Fruit fly (Drosophila melanogaster) whole organism, embryonic: ENCODE results near the gene wg.

Experiments
- Abd-B ChIP-seq: fragments of 200-800 bp; sonication (Bioruptor generic); optimal IDR thresholded peaks from 2 replicates; lab custom pipeline; 2018; ENCODE audit warnings: missing biosample characterization, mild to moderate bottlenecking, missing genetic modification characterization, moderate library complexity
- Adf1 ChIP-seq: fragments of 200-800 bp; sonication (Bioruptor generic); IDR thresholded peaks from 2 replicates; pipeline ENCODE4 v1.3.6; 2022; ENCODE audit warnings: missing biosample characterization, missing genetic modification characterization
- Asciz ChIP-seq: fragments of 200-800 bp; sonication (Bioruptor generic); optimal IDR thresholded peaks from 2 replicates; lab custom pipeline; 2017; ENCODE audit warnings: missing biosample characterization, mild to moderate bottlenecking, missing genetic modification characterization, missing genetic modification reagents
- Atf3 ChIP-seq: fragments of 200-800 bp; sonication (Bioruptor generic); optimal IDR thresholded peaks from 3 replicates; lab custom pipeline; 2016; ENCODE audit warnings: missing biosample characterization, missing genetic modification characterization
- Awh ChIP-seq: fragments of 200-800 bp; sonication (Bioruptor generic); IDR thresholded peaks from 2 replicates; pipeline ENCODE4, ENCODE4 v1.3.6; 2022; ENCODE audit warnings: missing biosample characterization, missing genetic modification characterization
- Bgb ChIP-seq: fragments of 200-800 bp; sonication (Bioruptor generic); IDR thresholded peaks from 2 replicates; pipeline ENCODE4 v1.3.6; 2022; ENCODE audit warnings: missing biosample characterization, missing genetic modification characterization; ENCODE audit not compliant: partially characterized antibody
- Bteb2 ChIP-seq: fragments of 200-800 bp; sonication (Bioruptor generic); optimal IDR thresholded peaks from 2 replicates; lab custom pipeline; 2016; ENCODE audit warnings: missing biosample characterization, missing genetic modification characterization
- CG10431 ChIP-seq: fragments of 200-800 bp; sonication (Bioruptor generic); optimal IDR thresholded peaks from 3 replicates; lab custom pipeline; 2018; ENCODE audit warnings: missing biosample characterization, mild to moderate bottlenecking, missing genetic modification characterization
- CG11560 ChIP-seq: fragments of 200-800 bp; sonication (Bioruptor generic); IDR thresholded peaks from 3 replicates; pipeline ENCODE4 v1.3.6; 2022; ENCODE audit warnings: missing biosample characterization, missing genetic modification characterization
- CG13123 ChIP-seq: fragments of 200-800 bp; sonication (Bioruptor generic); optimal IDR thresholded peaks from 2 replicates; lab custom pipeline; 2016; ENCODE audit warnings: missing biosample characterization, missing genetic modification characterization
- CG13894 ChIP-seq: fragments of 200-800 bp; sonication (Bioruptor generic); optimal IDR thresholded peaks from 3 replicates; lab custom pipeline; 2018; ENCODE audit warnings: missing biosample characterization, mild to moderate bottlenecking, missing genetic modification characterization, moderate library complexity
- CG15011 ChIP-seq: fragments of 200-800 bp; sonication (Bioruptor generic); optimal IDR thresholded peaks from 3 replicates; lab custom pipeline; 2018; ENCODE audit warnings: missing biosample characterization, mild to moderate bottlenecking, missing genetic modification characterization
- CG17186 ChIP-seq: fragments of 200-800 bp; sonication (Bioruptor generic); optimal IDR thresholded peaks from 3 replicates; lab custom pipeline; 2017; ENCODE audit warnings: missing biosample characterization, missing genetic modification reagents, missing genetic modification characterization
- CG17385 ChIP-seq: fragments of 200-800 bp; sonication (Bioruptor generic); optimal IDR thresholded peaks from 3 replicates; lab custom pipeline; 2018; ENCODE audit warnings: missing biosample characterization, mild to moderate bottlenecking, missing genetic modification characterization
- CG1792 ChIP-seq: fragments of 200-800 bp; sonication (Bioruptor generic); optimal IDR thresholded peaks from 2 replicates; lab custom pipeline; 2016; ENCODE audit warnings: missing biosample characterization, missing genetic modification characterization
- CG18011 ChIP-seq: fragments of 200-800 bp; sonication (Bioruptor generic); optimal IDR thresholded peaks from 2 replicates; lab custom pipeline; 2017; ENCODE audit warnings: missing biosample characterization, missing genetic modification characterization, mild to moderate bottlenecking, moderate library complexity, missing genotype
- CG30403 ChIP-seq: fragments of 200-800 bp; sonication (Bioruptor generic); optimal IDR thresholded peaks from 3 replicates; lab custom pipeline; 2016; ENCODE audit warnings: missing biosample characterization, missing genetic modification characterization
- CG33213 ChIP-seq: fragments of 200-800 bp; sonication (Bioruptor generic); optimal IDR thresholded peaks from 3 replicates; lab custom pipeline; 2016; ENCODE audit warnings: missing biosample characterization, missing genetic modification characterization
- CG3847 ChIP-seq: fragments of 200-800 bp; sonication (Bioruptor generic); IDR thresholded peaks from 2 replicates; pipeline ENCODE4 v1.3.6; 2022; ENCODE audit warnings: missing biosample characterization, missing genetic modification characterization
- CG4424 ChIP-seq: fragments of 200-800 bp; sonication (Bioruptor generic); optimal IDR thresholded peaks from 3 replicates; lab custom pipeline; 2016; ENCODE audit warnings: missing biosample characterization, missing genetic modification characterization
- CG4730 ChIP-seq: fragments of 200-800 bp; sonication (Bioruptor generic); IDR thresholded peaks from 2 replicates; pipeline ENCODE4 v1.3.6; 2022; ENCODE audit warnings: missing biosample characterization, missing genetic modification characterization
- CG6813 ChIP-seq: fragments of 200-800 bp; sonication (Bioruptor generic); optimal IDR thresholded peaks from 2 replicates; lab custom pipeline; 2017; ENCODE audit warnings: missing biosample characterization, missing genetic modification characterization, mild to moderate bottlenecking, moderate library complexity, missing genetic modification reagents
- CG8388 ChIP-seq: fragments of 200-800 bp; sonication (Bioruptor generic); optimal IDR thresholded peaks from 2 replicates; lab custom pipeline; 2019; ENCODE audit warnings: missing biosample characterization, mild to moderate bottlenecking, missing genetic modification characterization, moderate library complexity
- CG9797 ChIP-seq: fragments of 200-800 bp; sonication (Bioruptor generic); optimal IDR thresholded peaks from 3 replicates; lab custom pipeline; 2018; ENCODE audit warnings: missing biosample characterization, mild to moderate bottlenecking, missing genetic modification characterization
- CkIIα-i1 ChIP-seq: fragments of 200-800 bp; sonication (Bioruptor generic); IDR thresholded peaks from 2 replicates; pipeline ENCODE4 v1.3.6; 2022; ENCODE audit warnings: missing biosample characterization, missing genetic modification characterization
- Dad ChIP-seq: fragments of 200-800 bp; sonication (Bioruptor generic); optimal IDR thresholded peaks from 3 replicates; lab custom pipeline; 2016; ENCODE audit warnings: missing biosample characterization, missing genetic modification characterization
- Dbx ChIP-seq: fragments of 200-800 bp; sonication (Bioruptor generic); IDR thresholded peaks from 3 replicates; pipeline ENCODE4 v1.3.6; 2022; ENCODE audit warnings: missing biosample characterization, missing genetic modification characterization
- Hr78 ChIP-seq, 2 experiments: fragments of 200-800 bp in 1 of 2; fragments of >200 bp in 1 of 2; sonication (Bioruptor generic) in 1 of 2; optimal IDR thresholded peaks; 2 replicates each; lab custom pipeline; 2017 to 2019; ENCODE audit warnings: missing biosample characterization in 2 of 2, missing genetic modification characterization in 2 of 2, mild to moderate bottlenecking in 1 of 2, moderate library complexity in 1 of 2
- Kr ChIP-seq: fragments of 200-800 bp; sonication (Bioruptor generic); optimal IDR thresholded peaks from 2 replicates; lab custom pipeline; 2017; ENCODE audit warnings: missing biosample characterization, mild to moderate bottlenecking, missing genetic modification characterization
- MESR4 ChIP-seq: fragments of 200-800 bp; sonication (Bioruptor generic); optimal IDR thresholded peaks from 2 replicates; lab custom pipeline; 2018; ENCODE audit warnings: missing biosample characterization, mild to moderate bottlenecking, missing genetic modification characterization, moderate library complexity
- Nf-YA ChIP-seq: fragments of 200-800 bp; sonication (Bioruptor generic); IDR thresholded peaks from 2 replicates; pipeline ENCODE4 v1.3.6; 2022; ENCODE audit warnings: missing biosample characterization, missing genetic modification characterization
- Nf-YC ChIP-seq: fragments of 200-800 bp; optimal IDR thresholded peaks from 3 replicates; lab custom pipeline; 2019; ENCODE audit warnings: missing biosample characterization, mild to moderate bottlenecking, missing genetic modification characterization, moderate library complexity
- Ssrp ChIP-seq: fragments of 200-800 bp; sonication (Bioruptor generic); optimal IDR thresholded peaks from 2 replicates; lab custom pipeline; 2018; ENCODE audit warnings: missing biosample characterization, mild to moderate bottlenecking, missing genetic modification characterization, moderate library complexity
- Tbp ChIP-seq: fragments of >200 bp; optimal IDR thresholded peaks from 2 replicates; lab custom pipeline; 2018; ENCODE audit warnings: missing biosample characterization, missing genetic modification characterization
- ap ChIP-seq: fragments of 200-800 bp; sonication (Bioruptor generic); IDR thresholded peaks from 2 replicates; pipeline ENCODE4 v1.3.6; 2022; ENCODE audit warnings: missing biosample characterization, missing genetic modification characterization
- chif ChIP-seq, 2 experiments: fragments of 200-800 bp; sonication (Bioruptor generic); optimal IDR thresholded peaks; 3 replicates each; lab custom pipeline; 2016; ENCODE audit warnings: missing biosample characterization in 2 of 2, missing genetic modification characterization in 2 of 2
- ems ChIP-seq: fragments of 200-800 bp; sonication (Bioruptor generic); optimal IDR thresholded peaks from 3 replicates; lab custom pipeline; 2016; ENCODE audit warnings: missing biosample characterization, missing genetic modification characterization
- kni ChIP-seq: fragments of 200-800 bp; sonication (Bioruptor generic); optimal IDR thresholded peaks from 3 replicates; lab custom pipeline; 2017; ENCODE audit warnings: mild to moderate bottlenecking, missing biosample characterization, missing genetic modification reagents, missing genetic modification characterization
- pb ChIP-seq: fragments of 200-800 bp; sonication (Bioruptor generic); optimal IDR thresholded peaks from 3 replicates; lab custom pipeline; 2016; ENCODE audit warnings: missing biosample characterization, missing genetic modification characterization
- prd ChIP-seq, 3 experiments: fragments of >200 bp in 2 of 3; fragments of 200-800 bp in 1 of 3; sonication (Bioruptor generic) in 1 of 3; optimal IDR thresholded peaks in 2 of 3; IDR thresholded peaks in 1 of 3; 2 replicates in 2 of 3; 3 replicates in 1 of 3; pipeline versions ENCODE4 v1.3.6 to Lab custom; 2017 to 2022; ENCODE audit warnings: missing biosample characterization in 1 of 3, missing genetic modification characterization in 1 of 3
- slp2 ChIP-seq: fragments of 200-800 bp; sonication (Bioruptor generic); optimal IDR thresholded peaks from 2 replicates; lab custom pipeline; 2016; ENCODE audit warnings: missing biosample characterization, missing genetic modification characterization
- stwl ChIP-seq: fragments of 200-800 bp; sonication (Bioruptor generic); optimal IDR thresholded peaks from 3 replicates; lab custom pipeline; 2018; ENCODE audit warnings: missing biosample characterization, mild to moderate bottlenecking, missing genetic modification characterization, moderate library complexity
- sug ChIP-seq: fragments of 200-800 bp; optimal IDR thresholded peaks from 2 replicates; lab custom pipeline; 2019; ENCODE audit warnings: missing biosample characterization, mild to moderate bottlenecking, missing genetic modification characterization, moderate library complexity
- tio ChIP-seq: fragments of 200-800 bp; sonication (Bioruptor generic); optimal IDR thresholded peaks from 2 replicates; lab custom pipeline; 2017; ENCODE audit warnings: missing biosample characterization, missing genetic modification characterization, inconsistent platforms
- tna ChIP-seq: fragments of 200-800 bp; sonication (Bioruptor generic); IDR thresholded peaks from 2 replicates; pipeline ENCODE4 v1.3.6; 2022; ENCODE audit warnings: missing biosample characterization, missing genetic modification characterization; ENCODE audit not compliant: partially characterized antibody

Gene wg

dm6 chr2L:7339392-7340014, 32.5 kb downstream of the wg start (continued):
- TF ChIP-seq CG11560 (tag; lab: Robert Waterston, UW) (no peak), Asciz (peak; percentile 50), Adf1 (GFP tag; lab: Robert Waterston, UW) (no peak), Bteb2 (no peak), CG15011 (GFP tag; lab: Kevin White, UChicago) (peak; percentile 18), sug (tag; lab: Kevin White, UChicago) (no peak), CG3847 (GFP tag; lab: Robert Waterston, UW) (no peak), CG10431 (GFP tag; lab: Kevin White, UChicago) (peak; percentile 1), tna (GFP tag; lab: Robert Waterston, UW) (no peak), CG33213 (no peak), Nf-YC (no peak), CG4730 (GFP tag; lab: Robert Waterston, UW) (no peak), CG30403 (GFP tag; lab: Kevin White, UChicago) (no peak), CG9797 (no peak), CG13123 (GFP tag; lab: Kevin White, UChicago) (no peak), Nf-YA (GFP tag; lab: Robert Waterston, UW) (no peak), ems (GFP tag; lab: Kevin White, UChicago) (no peak), CG4424 (GFP tag; lab: Kevin White, UChicago) (no peak), Ssrp (tag; lab: Kevin White, UChicago) (no peak), prd (optimal IDR thresholded peaks at IDR 0.05; lab: Kevin White, UChicago) (no peak), prd (GFP tag; IDR thresholded peaks at IDR 0.05; lab: Robert Waterston, UW) (peak; percentile 38; the same call in 1 of the 3 replicates), Kr (peak; percentile 34), CG8388 (GFP tag; lab: Kevin White, UChicago) (no peak), MESR4 (GFP tag; lab: Kevin White, UChicago) (no peak), Awh (GFP tag; lab: Robert Waterston, UW) (peak; percentile 35; the same call in 1 of the 2 replicates), Dad (GFP tag; lab: Kevin White, UChicago) (no peak), CG13894 (tag; lab: Kevin White, UChicago) (no peak), stwl (tag; lab: Kevin White, UChicago) (no peak), CG18011 (GFP tag; lab: Kevin White, UChicago) (no peak), CG1792 (GFP tag; lab: Kevin White, UChicago) (no peak), Tbp (GFP tag; lab: Kevin White, UChicago) (no peak), Atf3 (GFP tag; lab: Kevin White, UChicago) (peak; percentile 47), chif (GFP tag; optimal IDR thresholded peaks at IDR 0.05; lab: Kevin White, UChicago) (peak in 1 of 2 experiments; percentile 29), CkIIα-i1 (GFP tag; lab: Robert Waterston, UW) (no peak), ap (no peak), Abd-B (GFP tag; lab: Kevin White, UChicago) (no peak), pb (GFP tag; lab: Kevin White, UChicago) (no peak), Dbx (GFP tag; lab: Robert Waterston, UW) (no peak), Bgb (no peak), Hr78 (GFP tag; optimal IDR thresholded peaks at IDR 0.05; lab: Kevin White, UChicago) (no peak), CG17385 (GFP tag; lab: Kevin White, UChicago) (no peak), tio (peak; percentile 34), CG6813 (GFP tag; lab: Kevin White, UChicago) (peak; percentile 71), CG17186 (no peak), kni (GFP tag; lab: Kevin White, UChicago) (peak; percentile 84), slp2 (GFP tag; lab: Kevin White, UChicago) (no peak)
- TF ChIP-seq, all 482 proteins: peak for 113
